Fruit fly (Drosophila melanogaster): ENCODE data around the gene Acsx2.

dm6 chr3R:19820994-19821393, 42.4 kb downstream of the Acsx2 start:
- no peak for TF ChIP-seq fru (GFP tag; optimal IDR thresholded peaks at IDR 0.05)
- TF ChIP-seq Hr78 (GFP tag; optimal IDR thresholded peaks at IDR 0.05): no peak

Measured in whole organism, wandering third instar larva.